Worm (Caenorhabditis elegans) whole organism, L2 larva: Measurements from ENCODE around the gene arrd-9.

ENCODE experiments used
- ceh-16 ChIP-seq: fragments of 150-350 bp; optimal IDR thresholded peaks from 2 replicates; lab custom pipeline; 2014; ENCODE audit warnings: missing biosample characterization, missing genetic modification characterization
- ceh-82 ChIP-seq: fragments of 150-350 bp; optimal IDR thresholded peaks from 2 replicates; lab custom pipeline; 2014; ENCODE audit warnings: missing biosample characterization, missing genetic modification characterization
- elt-1 ChIP-seq: fragments of 150-350 bp; optimal IDR thresholded peaks from 2 replicates; lab custom pipeline; 2014; ENCODE audit warnings: missing biosample characterization, missing genetic modification characterization
- fos-1 ChIP-seq: fragments of 150-350 bp; optimal IDR thresholded peaks from 2 replicates; lab custom pipeline; 2014; ENCODE audit warnings: missing biosample characterization, missing genetic modification characterization
- gmeb-1 ChIP-seq: fragments of 150-350 bp; optimal IDR thresholded peaks from 2 replicates; lab custom pipeline; 2014; ENCODE audit warnings: missing biosample characterization, missing genetic modification characterization
- lin-39 ChIP-seq: fragments of 150-350 bp; optimal IDR thresholded peaks from 2 replicates; lab custom pipeline; 2014; ENCODE audit warnings: missing biosample characterization, missing genetic modification reagents, missing genetic modification characterization
- nhr-10 ChIP-seq: sonication (generic microtip); optimal IDR thresholded peaks from 2 replicates; lab custom pipeline; 2017; ENCODE audit warnings: missing biosample characterization, missing genetic modification characterization
- nhr-21 ChIP-seq: fragments of 150-350 bp; optimal IDR thresholded peaks from 2 replicates; lab custom pipeline; 2014; ENCODE audit warnings: missing biosample characterization, missing genetic modification characterization
- nhr-25 ChIP-seq: fragments of 150-350 bp; sonication (generic microtip); optimal IDR thresholded peaks from 3 replicates; lab custom pipeline; 2014; ENCODE audit warnings: missing biosample characterization, missing genetic modification characterization
- snpc-4 ChIP-seq: fragments of 150-350 bp; optimal IDR thresholded peaks from 2 replicates; lab custom pipeline; 2014; ENCODE audit warnings: missing biosample characterization, missing genetic modification characterization
- unc-39 ChIP-seq: fragments of 150-350 bp; optimal IDR thresholded peaks from 2 replicates; lab custom pipeline; 2014; ENCODE audit warnings: missing biosample characterization, missing genetic modification characterization

ce11 chrII:12518809-12519344 is 38.2 kb upstream of the arrd-9 start, which contains the start of gene srh-70:
- no peak for TF ChIP-seq unc-39 (tag; lab: Kevin White, UChicago)
- TF ChIP-seq nhr-25 (tag; lab: Kevin White, UChicago): no peak
- no peak for TF ChIP-seq snpc-4 (tag; lab: Kevin White, UChicago)
- TF ChIP-seq nhr-21 (tag; lab: Kevin White, UChicago): no peak
- no peak for TF ChIP-seq ceh-82
- peak; percentile 78 for TF ChIP-seq fos-1 (tag; lab: Kevin White, UChicago)
- TF ChIP-seq lin-39 (tag; lab: Kevin White, UChicago): no peak
- TF ChIP-seq nhr-10 (tag; lab: Kevin White, UChicago): no peak
- no peak for TF ChIP-seq elt-1 (tag; lab: Kevin White, UChicago)
- TF ChIP-seq ceh-16 (tag; lab: Kevin White, UChicago): no peak
- TF ChIP-seq gmeb-1 (tag; lab: Kevin White, UChicago): no peak
